Worm (Caenorhabditis elegans): ENCODE measurements around the gene fbxa-32.
A peak's percentile ranks its signal among the peaks of the same experiment; 100 is the strongest.

The fbxa-32 gene

ce11 chrIII:1293135-1293534 is 24.1 kb upstream of the fbxa-32 start, which contains the start of gene fbxa-36:
Gene fbxa-36, minus strand, starts transcription at chrIII:1293235.
- no peak for TF ChIP-seq R02D3.7 (tag; optimal IDR thresholded peaks at IDR 0.05)
- no peak for TF ChIP-seq mab-5 (tag; optimal IDR thresholded peaks at IDR 0.05)
- no peak for TF ChIP-seq nhr-25 (tag; optimal IDR thresholded peaks at IDR 0.05)
- no peak for TF ChIP-seq nhr-23 (tag; optimal IDR thresholded peaks at IDR 0.05)
- TF ChIP-seq nhr-77 (tag; optimal IDR thresholded peaks at IDR 0.05) = no peak
- no peak for TF ChIP-seq ztf-4 (tag; optimal IDR thresholded peaks at IDR 0.05)
- no peak for TF ChIP-seq aly-2 (tag; optimal IDR thresholded peaks at IDR 0.05)
- TF ChIP-seq lin-11 (tag; optimal IDR thresholded peaks at IDR 0.05) = no peak
- TF ChIP-seq nhr-237 (tag; optimal IDR thresholded peaks at IDR 0.05) = no peak
- no peak for TF ChIP-seq mbf-1 (tag; optimal IDR thresholded peaks at IDR 0.05)
- no peak for TF ChIP-seq lsy-2 (tag; optimal IDR thresholded peaks at IDR 0.05)
- TF ChIP-seq ztf-1 (GFP tag; conservative IDR thresholded peaks at IDR 0.05) = no peak
- TF ChIP-seq sma-3 (GFP tag; optimal IDR thresholded peaks at IDR 0.05) = no peak
- no peak for TF ChIP-seq ama-1 (optimal IDR thresholded peaks at IDR 0.05)
- TF ChIP-seq nhr-10 (tag; optimal IDR thresholded peaks at IDR 0.05) = no peak
- no peak for TF ChIP-seq nhr-129 (tag; optimal IDR thresholded peaks at IDR 0.05)
- no peak for TF ChIP-seq zag-1 (tag; optimal IDR thresholded peaks at IDR 0.05)

- TF ChIP-seq lin-13 (GFP tag; optimal IDR thresholded peaks at IDR 0.05) (no peak), fos-1 (tag; optimal IDR thresholded peaks at IDR 0.05) (peak; percentile 70)
These were observed 20.1 kb upstream of the fbxa-32 start for ce11 chrIII:1289139-1289538.

ce11 chrIII:1288473-1289056 is 19.5 kb upstream of the fbxa-32 start, which contains the start of gene fbxa-50:
Gene fbxa-50, minus strand, starts transcription at chrIII:1288523.
- no peak for TF ChIP-seq C34F6.9 (tag; optimal IDR thresholded peaks at IDR 0.05)
- no peak for TF ChIP-seq Y55F3AM.14 (GFP tag; optimal IDR thresholded peaks at IDR 0.05)
- no peak for TF ChIP-seq skn-1 (tag; optimal IDR thresholded peaks at IDR 0.05)
- no peak for TF ChIP-seq mdl-1 (tag; optimal IDR thresholded peaks at IDR 0.05)
- TF ChIP-seq unc-39 (tag; optimal IDR thresholded peaks at IDR 0.05) = no peak
- no peak for TF ChIP-seq nhr-23 (tag; optimal IDR thresholded peaks at IDR 0.05)
- peak; percentile 64 for TF ChIP-seq nhr-129 (tag; optimal IDR thresholded peaks at IDR 0.05)
- no peak for TF ChIP-seq lin-13 (GFP tag; optimal IDR thresholded peaks at IDR 0.05)
- TF ChIP-seq unc-62 (GFP tag; optimal IDR thresholded peaks at IDR 0.05) = no peak

- TF ChIP-seq nhr-129 (tag; optimal IDR thresholded peaks at IDR 0.05) (peak; percentile 98), lin-39 (tag; optimal IDR thresholded peaks at IDR 0.05) (no peak), nhr-21 (tag; optimal IDR thresholded peaks at IDR 0.05) (no peak), C34F6.9 (tag; optimal IDR thresholded peaks at IDR 0.05) (peak; percentile 67), fos-1 (tag; optimal IDR thresholded peaks at IDR 0.05) (peak; percentile 20), crh-2 (tag; optimal IDR thresholded peaks at IDR 0.05) (peak; percentile 26), unc-55 (GFP tag; optimal IDR thresholded peaks at IDR 0.05) (peak; percentile 82)
These were observed 15.6 kb upstream of the fbxa-32 start, which contains the start of gene fbxa-37 for ce11 chrIII:1284584-1285046. Gene fbxa-37, plus strand, starts transcription at chrIII:1284996.

ce11 chrIII:1279197-1279596 is 10.1 kb upstream of the fbxa-32 start:
- TF ChIP-seq mdl-1 (tag; optimal IDR thresholded peaks at IDR 0.05) (no peak), ztf-4 (tag; optimal IDR thresholded peaks at IDR 0.05) (no peak), blmp-1 (tag; optimal IDR thresholded peaks at IDR 0.05; ENCODE audit: insufficient read depth) (no peak), egl-27 (tag; optimal IDR thresholded peaks at IDR 0.05) (no peak), nhr-6 (tag; optimal IDR thresholded peaks at IDR 0.05) (no peak), nhr-10 (tag; optimal IDR thresholded peaks at IDR 0.05) (no peak), nhr-25 (tag; optimal IDR thresholded peaks at IDR 0.05) (no peak), ztf-11 (tag; optimal IDR thresholded peaks at IDR 0.05) (no peak), lin-11 (tag; optimal IDR thresholded peaks at IDR 0.05) (no peak), elt-1 (tag; optimal IDR thresholded peaks at IDR 0.05) (no peak), R02D3.7 (tag; optimal IDR thresholded peaks at IDR 0.05) (no peak), zag-1 (tag; optimal IDR thresholded peaks at IDR 0.05) (no peak), aly-2 (tag; optimal IDR thresholded peaks at IDR 0.05) (no peak), peb-1 (tag; optimal IDR thresholded peaks at IDR 0.05) (no peak), snpc-4 (tag; optimal IDR thresholded peaks at IDR 0.05) (no peak), nhr-11 (tag; optimal IDR thresholded peaks at IDR 0.05) (no peak), nhr-23 (tag; optimal IDR thresholded peaks at IDR 0.05) (no peak), unc-55 (GFP tag; optimal IDR thresholded peaks at IDR 0.05) (no peak), nhr-129 (tag; optimal IDR thresholded peaks at IDR 0.05) (peak; percentile 95), lin-13 (GFP tag; optimal IDR thresholded peaks at IDR 0.05) (no peak), C34F6.9 (tag; optimal IDR thresholded peaks at IDR 0.05) (no peak), ceh-82 (tag; optimal IDR thresholded peaks at IDR 0.05) (no peak), mbf-1 (tag; optimal IDR thresholded peaks at IDR 0.05) (no peak), lsy-2 (tag; optimal IDR thresholded peaks at IDR 0.05) (peak in 1 of 2 experiments; percentile 18), nhr-237 (tag; optimal IDR thresholded peaks at IDR 0.05) (no peak), ceh-16 (tag; optimal IDR thresholded peaks at IDR 0.05) (no peak), nhr-77 (tag; optimal IDR thresholded peaks at IDR 0.05) (no peak), unc-39 (tag; optimal IDR thresholded peaks at IDR 0.05) (no peak), ama-1 (optimal IDR thresholded peaks at IDR 0.05) (no peak), Y55F3AM.14 (GFP tag; optimal IDR thresholded peaks at IDR 0.05) (no peak), fos-1 (tag; optimal IDR thresholded peaks at IDR 0.05) (peak; percentile 97), sem-4 (tag; optimal IDR thresholded peaks at IDR 0.05) (no peak), dmd-4 (tag; optimal IDR thresholded peaks at IDR 0.05) (no peak), mab-5 (tag; optimal IDR thresholded peaks at IDR 0.05) (no peak), lin-39 (tag; optimal IDR thresholded peaks at IDR 0.05) (no peak), ztf-1 (GFP tag; conservative IDR thresholded peaks at IDR 0.05) (no peak)

Measured in whole organism, L2 larva.